Worm (Caenorhabditis elegans): Measurements from ENCODE around the gene clec-72.
A peak's percentile ranks its signal among the peaks of the same experiment; 100 is the strongest.
"Not testable (repeated sequence)": the region's sequence is repeated elsewhere in the genome, so short reads cannot be mapped to it uniquely, and the experiment has no call there.

Gene clec-72

ce11 chrIV:3911848-3912247 is 32.8 kb upstream of the clec-72 start, which contains the start of gene F56D6.18:
F56D6.18 (minus strand) TSS chrIV:3911948.
- not testable (repeated sequence) for TF ChIP-seq T20F7.1 (GFP tag; optimal IDR thresholded peaks at IDR 0.05); lin-15B (tag; optimal IDR thresholded peaks at IDR 0.05); cey-2 (tag; optimal IDR thresholded peaks at IDR 0.05; ENCODE audit: borderline replicate concordance, insufficient read depth)

ce11 chrIV:3912598-3912997 is 32.0 kb upstream of the clec-72 start, which contains the start of gene F56D6.20:
F56D6.20 (plus strand) TSS chrIV:3912898.
- no peak for TF ChIP-seq F26F4.8 (GFP tag; conservative IDR thresholded peaks at IDR 0.05)
- no peak for TF ChIP-seq dmd-8 (GFP tag; IDR thresholded peaks at IDR 0.05)
- no peak for TF ChIP-seq nhr-41 (GFP tag; IDR thresholded peaks at IDR 0.05)
- no peak for TF ChIP-seq Y75B8A.6 (GFP tag; IDR thresholded peaks at IDR 0.05)
- no peak for TF ChIP-seq F49E8.2 (tag; optimal IDR thresholded peaks at IDR 0.05; ENCODE audit: borderline replicate concordance)
- no peak for TF ChIP-seq hmg-1.1 (GFP tag; IDR thresholded peaks at IDR 0.05)
- no peak for TF ChIP-seq pqm-1 (tag; optimal IDR thresholded peaks at IDR 0.05)

- TF ChIP-seq nhr-10 (tag; optimal IDR thresholded peaks at IDR 0.05) (no peak), snpc-1.2 (GFP tag; IDR thresholded peaks at IDR 0.05) (no peak), tra-1 (GFP tag; IDR thresholded peaks at IDR 0.05) (no peak), fkh-10 (GFP tag; optimal IDR thresholded peaks at IDR 0.05) (no peak), lin-39 (tag; optimal IDR thresholded peaks at IDR 0.05) (no peak)
Observed at ce11 chrIV:3914462-3914861, 30.2 kb upstream of the clec-72 start, which contains the start of gene F56D6.19. F56D6.19 (plus strand) TSS chrIV:3914762.

DNA sequence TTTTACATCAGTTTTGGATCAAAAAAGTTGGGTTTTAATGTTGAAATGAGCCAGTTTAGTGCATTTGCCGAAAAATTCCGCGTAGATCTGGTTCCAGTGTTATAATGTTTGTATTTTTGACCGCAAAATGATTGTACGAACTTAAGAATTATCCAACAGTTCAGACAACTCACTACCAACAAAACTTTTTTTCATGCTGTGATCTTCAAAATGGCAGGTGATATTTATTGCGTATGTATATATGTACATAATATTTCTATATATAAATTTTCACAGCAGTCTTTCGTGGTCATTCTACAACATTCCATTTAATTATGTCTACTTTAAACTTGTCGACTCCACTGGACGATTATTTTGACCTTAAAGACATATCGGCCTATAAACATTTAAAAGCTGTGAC is 29.3 kb upstream of the clec-72 start, which contains the start of gene srz-20:
Gene srz-20, plus strand, starts transcription at position 301 of the 400 bp plus-strand sequence.
- no peak for TF ChIP-seq nhr-41 (GFP tag; IDR thresholded peaks at IDR 0.05)
- TF ChIP-seq nhr-102 (tag; optimal IDR thresholded peaks at IDR 0.05) = no peak
- no peak for TF ChIP-seq set-16 (GFP tag; IDR thresholded peaks at IDR 0.05)
- no peak for TF ChIP-seq nhr-6 (tag; optimal IDR thresholded peaks at IDR 0.05)
- no peak for TF ChIP-seq lir-3 (tag; optimal IDR thresholded peaks at IDR 0.05)
- TF ChIP-seq F44E2.7 (GFP tag; IDR thresholded peaks at IDR 0.05) = no peak
- TF ChIP-seq daf-19 (GFP tag; conservative IDR thresholded peaks at IDR 0.05) = no peak
- TF ChIP-seq lin-38 (GFP tag; IDR thresholded peaks at IDR 0.05) = no peak
- no peak for TF ChIP-seq F49E8.2 (tag; optimal IDR thresholded peaks at IDR 0.05; ENCODE audit: borderline replicate concordance)
- TF ChIP-seq snpc-4 (tag; optimal IDR thresholded peaks at IDR 0.05) = no peak
- TF ChIP-seq lin-29 (GFP tag; IDR thresholded peaks at IDR 0.05) = no peak
- no peak for TF ChIP-seq saeg-2 (GFP tag; IDR thresholded peaks at IDR 0.05)
- TF ChIP-seq hlh-11 (tag; optimal IDR thresholded peaks at IDR 0.05) = no peak
- no peak for TF ChIP-seq nhr-77 (tag; optimal IDR thresholded peaks at IDR 0.05)
- TF ChIP-seq madf-5 (GFP tag; IDR thresholded peaks at IDR 0.05) = no peak
- TF ChIP-seq nhr-111 (GFP tag; optimal IDR thresholded peaks at IDR 0.05) = no peak

DNA sequence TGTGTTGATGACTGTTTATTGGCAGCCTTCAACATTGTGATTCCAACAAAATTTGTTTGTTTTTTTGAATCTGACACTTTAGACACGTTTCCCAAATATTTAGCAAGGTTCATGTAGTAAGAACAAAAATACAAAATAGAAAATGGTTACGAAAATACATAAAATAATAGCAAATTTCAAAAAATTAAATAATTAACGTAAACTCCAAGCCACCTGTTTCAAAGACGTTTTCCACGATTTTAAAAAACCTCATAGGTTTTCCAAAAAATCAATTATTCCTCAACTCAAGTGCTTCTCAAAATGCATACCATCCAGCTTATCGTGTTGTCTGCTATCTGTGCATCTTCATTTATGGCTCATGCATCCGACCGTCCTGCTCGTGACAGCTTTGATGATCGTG is 27.2 kb upstream of the clec-72 start, which contains the start of gene F56D6.14:
Gene F56D6.14, plus strand, starts transcription at position 301 of the 400 bp plus-strand sequence.
- TF ChIP-seq cey-2 (tag; optimal IDR thresholded peaks at IDR 0.05; ENCODE audit: borderline replicate concordance, insufficient read depth) = no peak
- peak in 1 of 2 experiments; percentile 73 for TF ChIP-seq unc-62 (GFP tag; optimal IDR thresholded peaks at IDR 0.05 in 1 of 2)
- TF ChIP-seq unc-62 (tag; optimal IDR thresholded peaks at IDR 0.05) = no peak

ce11 chrIV:3918160-3918559 is 26.5 kb upstream of the clec-72 start, which contains the start of gene F56D6.23:
F56D6.23 (plus strand) TSS chrIV:3918460.
- TF ChIP-seq hlh-30 (tag; optimal IDR thresholded peaks at IDR 0.05; ENCODE audit: insufficient read depth) (no peak), zag-1 (tag; optimal IDR thresholded peaks at IDR 0.05) (no peak), ceh-28 (tag; optimal IDR thresholded peaks at IDR 0.05) (no peak), nhr-102 (tag; optimal IDR thresholded peaks at IDR 0.05) (no peak), nhr-28 (tag; optimal IDR thresholded peaks at IDR 0.05) (no peak), mxl-2 (GFP tag; conservative IDR thresholded peaks at IDR 0.05) (no peak), tag-97 (GFP tag; IDR thresholded peaks at IDR 0.05) (no peak), ces-1 (GFP tag; optimal IDR thresholded peaks at IDR 0.05) (no peak), F49E8.2 (tag; optimal IDR thresholded peaks at IDR 0.05; ENCODE audit: borderline replicate concordance) (no peak), daf-12 (tag; optimal IDR thresholded peaks at IDR 0.05) (no peak), daf-19 (GFP tag; conservative IDR thresholded peaks at IDR 0.05) (no peak), spr-1 (tag; optimal IDR thresholded peaks at IDR 0.05) (no peak), Y48G9A.11 (GFP tag; IDR thresholded peaks at IDR 0.05) (no peak), fkh-10 (GFP tag; optimal IDR thresholded peaks at IDR 0.05) (no peak), mep-1 (tag; optimal IDR thresholded peaks at IDR 0.05) (no peak), madf-5 (GFP tag; IDR thresholded peaks at IDR 0.05) (no peak), saeg-2 (GFP tag; IDR thresholded peaks at IDR 0.05) (no peak), ztf-11 (tag; optimal IDR thresholded peaks at IDR 0.05) (no peak)
